Worm (Caenorhabditis elegans): Measurements from ENCODE around the gene ZK673.2.

- TF ChIP-seq pes-1 (GFP tag; IDR thresholded peaks at IDR 0.05) (no peak), tbx-11 (GFP tag; IDR thresholded peaks at IDR 0.05) (no peak), B0310.2 (tag; optimal IDR thresholded peaks at IDR 0.05) (no peak), flt-1 (GFP tag; IDR thresholded peaks at IDR 0.05) (no peak), tbx-37 (GFP tag; conservative IDR thresholded peaks at IDR 0.05) (no peak), tra-4 (tag; optimal IDR thresholded peaks at IDR 0.05) (no peak), hmbx-1 (tag; optimal IDR thresholded peaks at IDR 0.05) (no peak)
These were observed 10.2 kb upstream of the ZK673.2 start for ce11 chrII:10437840-10438239.
